Fruit fly (Drosophila melanogaster): ENCODE data around the gene CG11583.

CG11583 gene

dm6 chr3L:4282627-4283026, at the start of gene CG11583 (continued):
- TF ChIP-seq CG13775 (GFP tag; optimal IDR thresholded peaks at IDR 0.05), result no peak
- TF ChIP-seq sens (GFP tag), result peak; percentile 93
- TF ChIP-seq oc (tag; optimal IDR thresholded peaks at IDR 0.05), result no peak
- TF ChIP-seq Hand (GFP tag; optimal IDR thresholded peaks at IDR 0.05), result no peak
- TF ChIP-seq Hr39 (optimal IDR thresholded peaks at IDR 0.05), result no peak
- no peak for TF ChIP-seq Nf-YB (GFP tag; optimal IDR thresholded peaks at IDR 0.05)
- TF ChIP-seq Sry-β (GFP tag; optimal IDR thresholded peaks at IDR 0.05), result no peak
- peak; percentile 61 for TF ChIP-seq CG4617 (GFP tag; optimal IDR thresholded peaks at IDR 0.05; ENCODE audit: borderline replicate concordance)
- no peak for TF ChIP-seq CG10209 (GFP tag; optimal IDR thresholded peaks at IDR 0.05)
- TF ChIP-seq Sry-δ (GFP tag; optimal IDR thresholded peaks at IDR 0.05), result peak; percentile 47
- no peak for TF ChIP-seq tup (GFP tag; optimal IDR thresholded peaks at IDR 0.05)
- no peak for TF ChIP-seq disco-r (GFP tag; optimal IDR thresholded peaks at IDR 0.05)
- TF ChIP-seq CG1792 (GFP tag; optimal IDR thresholded peaks at IDR 0.05), result peak; percentile 57
- no peak for TF ChIP-seq CG8089 (GFP tag; optimal IDR thresholded peaks at IDR 0.05)
- no peak for TF ChIP-seq peb (GFP tag; IDR thresholded peaks at IDR 0.05)
- TF ChIP-seq run (tag; optimal IDR thresholded peaks at IDR 0.05), result no peak
- TF ChIP-seq CG4328 (GFP tag; optimal IDR thresholded peaks at IDR 0.05), result no peak
- TF ChIP-seq p53 (GFP tag; optimal IDR thresholded peaks at IDR 0.05), result peak; percentile 40
- TF ChIP-seq mam (GFP tag; optimal IDR thresholded peaks at IDR 0.05), result peak; percentile 69
- peak; percentile 93 for TF ChIP-seq cwo (GFP tag; optimal IDR thresholded peaks at IDR 0.05)
- no peak for TF ChIP-seq gsb (GFP tag; IDR thresholded peaks at IDR 0.05)
- TF ChIP-seq sna (GFP tag; IDR thresholded peaks at IDR 0.05; ENCODE audit: partially characterized antibody), result no peak
- no peak for TF ChIP-seq Hey (tag; optimal IDR thresholded peaks at IDR 0.05)
- peak; percentile 6 for TF ChIP-seq Fer2 (tag; optimal IDR thresholded peaks at IDR 0.05)
- TF ChIP-seq NC2α (GFP tag; optimal IDR thresholded peaks at IDR 0.05), result no peak
- TF ChIP-seq CG12236 (GFP tag; optimal IDR thresholded peaks at IDR 0.05), result no peak
- TF ChIP-seq CG16813 (GFP tag; IDR thresholded peaks at IDR 0.05; ENCODE audit: partially characterized antibody), result no peak
- no peak for TF ChIP-seq CG11696 (GFP tag; IDR thresholded peaks at IDR 0.05)
- TF ChIP-seq fd64A (GFP tag; optimal IDR thresholded peaks at IDR 0.05), result no peak
- peak; percentile 74 for TF ChIP-seq Dp (GFP tag; optimal IDR thresholded peaks at IDR 0.05)
- TF ChIP-seq CG13296 (GFP tag; optimal IDR thresholded peaks at IDR 0.05), result no peak
- peak; percentile 20 for TF ChIP-seq tx (GFP tag; optimal IDR thresholded peaks at IDR 0.05)
- TF ChIP-seq cad (GFP tag; optimal IDR thresholded peaks at IDR 0.05), result no peak
- TF ChIP-seq nom (GFP tag; optimal IDR thresholded peaks at IDR 0.05), result peak; percentile 14
- TF ChIP-seq ase (GFP tag; IDR thresholded peaks at IDR 0.05), result no peak
- peak; percentile 89 for TF ChIP-seq MBD-R2 (GFP tag; IDR thresholded peaks at IDR 0.05)
- TF ChIP-seq CG6791 (GFP tag; IDR thresholded peaks at IDR 0.05; ENCODE audit: partially characterized antibody), result no peak
- no peak for TF ChIP-seq Sox100B (GFP tag; optimal IDR thresholded peaks at IDR 0.05)
- TF ChIP-seq Spps (tag; optimal IDR thresholded peaks at IDR 0.05), result no peak
- TF ChIP-seq Neu2 (GFP tag; optimal IDR thresholded peaks at IDR 0.05; ENCODE audit: borderline replicate concordance), result no peak
- peak; percentile 38; the same call in 1 of the 2 replicates for TF ChIP-seq CG13287 (GFP tag; IDR thresholded peaks at IDR 0.05; ENCODE audit: partially characterized antibody)
- no peak for TF ChIP-seq CG13123 (GFP tag; optimal IDR thresholded peaks at IDR 0.05)
- no peak for TF ChIP-seq CG7963 (GFP tag; IDR thresholded peaks at IDR 0.05; ENCODE audit: partially characterized antibody)
- no peak for TF ChIP-seq CG16815 (GFP tag; optimal IDR thresholded peaks at IDR 0.05)
- no peak for TF ChIP-seq kah (GFP tag; optimal IDR thresholded peaks at IDR 0.05)
- peak; percentile 14 for TF ChIP-seq repo (GFP tag; optimal IDR thresholded peaks at IDR 0.05)
- TF ChIP-seq pros (GFP tag; optimal IDR thresholded peaks at IDR 0.05), result no peak
- TF ChIP-seq CG3407 (GFP tag; optimal IDR thresholded peaks at IDR 0.05), result no peak
- peak; percentile 46 for TF ChIP-seq CG17829 (tag; optimal IDR thresholded peaks at IDR 0.05)
- TF ChIP-seq trh (GFP tag; optimal IDR thresholded peaks at IDR 0.05), result no peak
- peak; percentile 40 for TF ChIP-seq CG7786 (GFP tag; optimal IDR thresholded peaks at IDR 0.05)
